Worm (Caenorhabditis elegans): ENCODE results near the gene sdz-11.

DNA sequence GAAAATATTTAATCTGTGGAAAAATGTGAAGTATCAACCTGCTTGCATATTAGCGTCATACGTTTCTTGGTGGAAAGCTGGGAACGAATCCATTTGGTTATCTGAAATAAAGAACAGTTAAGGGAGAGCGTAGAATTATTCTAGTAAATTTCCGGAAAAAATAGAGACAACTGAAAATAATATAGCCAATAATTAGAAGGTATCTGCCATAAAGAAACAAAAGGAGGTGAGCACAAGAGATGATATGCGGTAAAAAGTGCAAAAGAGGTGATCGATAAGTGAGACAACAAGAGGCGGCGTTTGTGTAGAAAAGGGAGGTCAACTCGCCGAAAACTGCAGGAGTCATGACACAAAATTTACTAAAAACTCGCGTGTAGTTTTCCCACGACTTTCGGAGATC, 27.4 kb upstream of the sdz-11 start, which contains the start of gene T24E12.11:
- TF ChIP-seq him-1 (tag; optimal IDR thresholded peaks at IDR 0.05) (no peak), dao-5 (tag; optimal IDR thresholded peaks at IDR 0.05) (no peak), W03F9.2 (tag; optimal IDR thresholded peaks at IDR 0.05) (no peak)
